Worm (Caenorhabditis elegans) whole organism, dauer: ENCODE results near the gene col-14.

Experiments used
- unc-62 ChIP-seq: sonication (generic microtip); optimal IDR thresholded peaks from 2 replicates; lab custom pipeline; 2017; ENCODE audit warnings: missing biosample characterization, missing genetic modification reagents, missing genetic modification characterization

col-14 gene

DNA sequence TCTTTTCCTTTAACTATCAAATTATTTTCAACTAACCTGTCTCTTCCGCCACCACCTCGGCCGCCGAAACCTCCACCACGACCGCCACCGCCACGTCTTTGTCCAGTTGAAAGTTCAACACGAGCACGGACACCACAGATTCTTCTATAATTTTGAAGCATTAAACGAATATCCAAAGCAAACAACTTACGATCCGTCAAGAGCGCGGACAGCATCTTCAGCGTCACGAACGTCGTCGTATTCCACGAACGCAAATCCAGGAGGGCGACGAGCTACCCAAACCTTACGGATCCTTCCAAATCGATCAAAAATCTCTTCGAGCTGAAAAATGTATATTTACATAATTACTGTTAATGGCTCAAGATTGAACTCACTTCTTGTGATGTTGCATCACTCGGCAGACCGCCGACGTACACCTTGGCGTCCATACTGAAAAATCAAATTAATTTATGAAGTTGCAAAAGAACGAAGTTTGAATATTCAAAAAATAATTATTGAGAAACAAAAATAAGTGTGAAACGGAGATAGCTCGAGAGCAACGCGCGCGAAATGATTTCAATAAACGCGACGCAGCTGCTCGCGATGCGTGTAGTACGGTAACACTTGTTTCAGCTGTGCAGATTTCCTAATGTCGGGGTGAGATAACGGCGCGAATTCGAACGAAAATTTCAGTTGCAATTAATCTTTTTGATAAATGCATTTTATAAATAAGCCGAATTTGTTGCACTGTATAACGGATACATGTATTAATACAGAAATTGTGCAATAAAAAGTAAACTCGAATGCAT is 37.8 kb downstream of the col-14 start, which contains the start of gene rsp-6:
TSS of gene rsp-6 (minus strand) at position 429 of the 788 bp plus-strand sequence.
- no peak for TF ChIP-seq unc-62 (GFP tag; lab: Kevin White, UChicago)

ce11 chrIV:7791821-7792446 is 38.7 kb downstream of the col-14 start, which contains the start of gene C33H5.13:
Gene C33H5.13 (minus strand): TSS chrIV:7792263.
- TF ChIP-seq unc-62 (GFP tag; lab: Kevin White, UChicago), result no peak

ce11 chrIV:7794709-7795108 is 41.5 kb downstream of the col-14 start, which contains the start of gene ntp-1:
Gene ntp-1 (minus strand): TSS chrIV:7794809.
- TF ChIP-seq unc-62 (GFP tag; lab: Kevin White, UChicago), result no peak

ce11 chrIV:7796432-7797113 is 43.4 kb downstream of the col-14 start, which contains the start of gene sgo-1:
Gene sgo-1 (minus strand): TSS chrIV:7796482.
- TF ChIP-seq unc-62 (GFP tag; lab: Kevin White, UChicago), result no peak

- no peak for TF ChIP-seq unc-62 (GFP tag; lab: Kevin White, UChicago)
Observed at ce11 chrIV:7800338-7800737, 47.1 kb downstream of the col-14 start.

- TF ChIP-seq unc-62 (GFP tag; lab: Kevin White, UChicago), result no peak
Observed at ce11 chrIV:7803250-7803649, 50.0 kb downstream of the col-14 start, which contains the start of gene C33H5.16. Gene C33H5.16 (minus strand): TSS chrIV:7803350.
